Worm (Caenorhabditis elegans) whole organism, L4 larva: ENCODE results near the gene dhcr-24.

ENCODE experiments used
- D1046.2 ChIP-seq: fragments of 200-800 bp; sonication (Bioruptor generic); IDR thresholded peaks from 2 replicates; pipeline ENCODE4 v1.3.6; 2022; ENCODE audit warnings: missing genetic modification characterization, missing compliant biosample characterization
- F10B5.3 ChIP-seq: sonication (generic microtip); optimal IDR thresholded peaks from 2 replicates; lab custom pipeline; 2016; ENCODE audit warnings: mild to moderate bottlenecking, missing genetic modification characterization, missing compliant biosample characterization
- Y105C5A.15 ChIP-seq: fragments of 200-800 bp; sonication (Bioruptor generic); IDR thresholded peaks from 2 replicates; pipeline ENCODE4 v1.3.6; 2022; ENCODE audit warnings: missing genetic modification characterization, missing compliant biosample characterization
- Y5F2A.4 ChIP-seq: fragments of 200-800 bp; sonication (Bioruptor generic); optimal IDR thresholded peaks from 2 replicates; lab custom pipeline; 2018; ENCODE audit warnings: mild to moderate bottlenecking, missing genetic modification characterization, missing compliant biosample characterization
- aly-2 ChIP-seq: sonication (generic microtip); optimal IDR thresholded peaks from 2 replicates; lab custom pipeline; 2018; ENCODE audit warnings: missing biosample characterization, missing genetic modification characterization
- arid-1 ChIP-seq: fragments of 200-800 bp; sonication (Bioruptor generic); conservative IDR thresholded peaks from 2 replicates; pipeline ENCODE4 v1.3.6; 2022; ENCODE audit warnings: missing genetic modification reagents, missing genetic modification characterization, missing compliant biosample characterization
- ceh-20 ChIP-seq: fragments of 200-800 bp; sonication (Bioruptor generic); IDR thresholded peaks from 2 replicates; pipeline ENCODE4 v1.3.6; 2022; ENCODE audit warnings: missing genetic modification reagents, missing genetic modification characterization, missing compliant biosample characterization
- ceh-32 ChIP-seq: sonication (generic microtip); optimal IDR thresholded peaks from 2 replicates; lab custom pipeline; 2016; ENCODE audit warnings: mild to moderate bottlenecking, missing genetic modification characterization, missing compliant biosample characterization; ENCODE audit not compliant: poor library complexity
- ces-1 ChIP-seq: fragments of 150-350 bp; sonication (generic microtip); optimal IDR thresholded peaks from 4 replicates; lab custom pipeline; 2014; ENCODE audit warnings: missing biosample characterization, missing genetic modification reagents, missing genetic modification characterization
- daf-16 ChIP-seq, 3 experiments: sonication (generic microtip); optimal IDR thresholded peaks; 2 replicates each; lab custom pipeline; 2016 to 2017; ENCODE audit warnings: missing genetic modification characterization in 3 of 3, missing genetic modification reagents in 3 of 3, mild to moderate bottlenecking in 2 of 3, missing compliant biosample characterization in 2 of 3, missing biosample characterization in 1 of 3, moderate library complexity in 1 of 3
- daf-8 ChIP-seq: fragments of 200-800 bp; sonication (Bioruptor generic); IDR thresholded peaks from 2 replicates; pipeline ENCODE4 v1.3.6; 2022; ENCODE audit warnings: missing genetic modification characterization, missing compliant biosample characterization
- dmd-6 ChIP-seq: fragments of 200-800 bp; sonication (Bioruptor generic); IDR thresholded peaks from 2 replicates; pipeline ENCODE4 v1.3.6; 2022; ENCODE audit warnings: missing genetic modification reagents, missing genetic modification characterization, missing compliant biosample characterization
- dmd-9 ChIP-seq: fragments of 200-800 bp; sonication (Bioruptor generic); IDR thresholded peaks from 2 replicates; pipeline ENCODE4 v1.3.6; 2022; ENCODE audit warnings: missing genetic modification reagents, missing genetic modification characterization, missing compliant biosample characterization
- duxl-1 ChIP-seq: sonication (generic microtip); optimal IDR thresholded peaks from 2 replicates; lab custom pipeline; 2016; ENCODE audit warnings: mild to moderate bottlenecking, missing genetic modification characterization, moderate library complexity, missing compliant biosample characterization; ENCODE audit not compliant: poor library complexity
- dve-1 ChIP-seq: sonication (generic microtip); optimal IDR thresholded peaks from 2 replicates; lab custom pipeline; 2017; ENCODE audit warnings: antibody characterized with exemption, mild to moderate bottlenecking, missing genetic modification characterization, missing compliant biosample characterization; ENCODE audit not compliant: insufficient read depth
- egl-43 ChIP-seq: fragments of 200-800 bp; sonication (Bioruptor generic); IDR thresholded peaks from 2 replicates; pipeline ENCODE4 v1.3.6; 2022; ENCODE audit warnings: missing genetic modification reagents, missing genetic modification characterization, missing compliant biosample characterization
- gei-8 ChIP-seq: fragments of 200-800 bp; sonication (Bioruptor generic); optimal IDR thresholded peaks from 2 replicates; lab custom pipeline; 2018; ENCODE audit warnings: mild to moderate bottlenecking, missing genetic modification characterization, missing compliant biosample characterization
- hlh-11 ChIP-seq: fragments of 200-800 bp; sonication (Bioruptor generic); optimal IDR thresholded peaks from 2 replicates; lab custom pipeline; 2018; ENCODE audit warnings: mild to moderate bottlenecking, missing genetic modification characterization, missing compliant biosample characterization
- hlh-30 ChIP-seq: sonication (generic microtip); optimal IDR thresholded peaks from 2 replicates; lab custom pipeline; 2017; ENCODE audit warnings: antibody characterized with exemption, mild to moderate bottlenecking, missing genetic modification characterization, missing compliant biosample characterization; ENCODE audit not compliant: insufficient read depth
- lim-7 ChIP-seq: fragments of 200-800 bp; sonication (Bioruptor generic); IDR thresholded peaks from 2 replicates; pipeline ENCODE4 v1.3.6; 2022; ENCODE audit warnings: missing genetic modification characterization, missing compliant biosample characterization
- lin-1 ChIP-seq: fragments of 200-800 bp; sonication (Bioruptor generic); IDR thresholded peaks from 2 replicates; pipeline ENCODE4 v1.3.6; 2022; ENCODE audit warnings: missing genetic modification reagents, missing genetic modification characterization, missing compliant biosample characterization
- lir-3 ChIP-seq: sonication (generic microtip); optimal IDR thresholded peaks from 2 replicates; lab custom pipeline; 2016; ENCODE audit warnings: mild to moderate bottlenecking, missing genetic modification characterization, missing compliant biosample characterization
- mdl-1 ChIP-seq, 2 experiments: fragments of 150-350 bp in 1 of 2; sonication (generic microtip) in 1 of 2; optimal IDR thresholded peaks; 2 replicates each; lab custom pipeline; 2014 to 2017; ENCODE audit warnings: missing biosample characterization in 2 of 2, missing genetic modification characterization in 2 of 2
- mdt-29 ChIP-seq: fragments of 200-800 bp; sonication (Bioruptor generic); IDR thresholded peaks from 2 replicates; pipeline ENCODE4 v1.3.6; 2022; ENCODE audit warnings: missing genetic modification reagents, missing genetic modification characterization, missing compliant biosample characterization
- mep-1 ChIP-seq: fragments of 150-350 bp; sonication (generic microtip); optimal IDR thresholded peaks from 3 replicates; lab custom pipeline; 2014; ENCODE audit warnings: missing biosample characterization, missing genetic modification characterization
- nhr-10 ChIP-seq: fragments of 150-350 bp; optimal IDR thresholded peaks from 2 replicates; lab custom pipeline; 2014; ENCODE audit warnings: missing biosample characterization, missing genetic modification characterization
- nhr-102 ChIP-seq: sonication (generic microtip); optimal IDR thresholded peaks from 2 replicates; lab custom pipeline; 2016; ENCODE audit warnings: mild to moderate bottlenecking, missing genetic modification characterization, moderate library complexity, missing compliant biosample characterization
- nhr-11 ChIP-seq: fragments of 150-350 bp; optimal IDR thresholded peaks from 2 replicates; lab custom pipeline; 2014; ENCODE audit warnings: missing biosample characterization, missing genetic modification characterization
- nhr-111 ChIP-seq: fragments of 200-800 bp; sonication (Bioruptor generic); optimal IDR thresholded peaks from 2 replicates; lab custom pipeline; 2018; ENCODE audit warnings: mild to moderate bottlenecking, missing genetic modification characterization, missing compliant biosample characterization
- nhr-28 ChIP-seq: fragments of 150-350 bp; optimal IDR thresholded peaks from 2 replicates; lab custom pipeline; 2014; ENCODE audit warnings: missing biosample characterization, missing genetic modification characterization
- nhr-41 ChIP-seq: fragments of 200-800 bp; sonication (Bioruptor generic); IDR thresholded peaks from 2 replicates; pipeline ENCODE4 v1.3.6; 2022; ENCODE audit warnings: missing genetic modification reagents, missing genetic modification characterization, missing compliant biosample characterization
- nhr-42 ChIP-seq: fragments of 200-800 bp; sonication (Bioruptor generic); IDR thresholded peaks from 2 replicates; pipeline ENCODE4 v1.3.6; 2022; ENCODE audit warnings: missing genetic modification characterization, missing compliant biosample characterization
- nhr-76 ChIP-seq: fragments of 150-350 bp; optimal IDR thresholded peaks from 2 replicates; lab custom pipeline; 2014; ENCODE audit warnings: missing biosample characterization, missing genetic modification characterization
- nhr-77 ChIP-seq: fragments of 150-350 bp; optimal IDR thresholded peaks from 2 replicates; lab custom pipeline; 2014; ENCODE audit warnings: missing biosample characterization, missing genetic modification characterization
- php-3 ChIP-seq: fragments of 200-800 bp; sonication (Bioruptor generic); IDR thresholded peaks from 2 replicates; pipeline ENCODE4 v1.3.6; 2022; ENCODE audit warnings: missing genetic modification reagents, missing genetic modification characterization, missing compliant biosample characterization
- pqm-1 ChIP-seq: sonication (generic microtip); optimal IDR thresholded peaks from 2 replicates; lab custom pipeline; 2017; ENCODE audit warnings: missing biosample characterization, missing genetic modification characterization
- rbr-2 ChIP-seq: sonication (generic microtip); optimal IDR thresholded peaks from 2 replicates; lab custom pipeline; 2016; ENCODE audit warnings: missing genotype, missing genetic modification characterization, missing compliant biosample characterization
- saeg-2 ChIP-seq: fragments of 200-800 bp; sonication (Bioruptor generic); IDR thresholded peaks from 2 replicates; pipeline ENCODE4 v1.3.6; 2022; ENCODE audit warnings: missing genetic modification reagents, missing genetic modification characterization, missing compliant biosample characterization
- sdz-12 ChIP-seq: fragments of 200-800 bp; sonication (Bioruptor generic); optimal IDR thresholded peaks from 2 replicates; lab custom pipeline; 2018; ENCODE audit warnings: mild to moderate bottlenecking, missing genetic modification characterization, missing compliant biosample characterization
- tra-1 ChIP-seq: fragments of 200-800 bp; sonication (Bioruptor generic); IDR thresholded peaks from 2 replicates; pipeline ENCODE4 v1.3.6; 2022; ENCODE audit warnings: missing genetic modification reagents, missing genetic modification characterization, missing compliant biosample characterization
- unc-130 ChIP-seq: sonication (generic microtip); optimal IDR thresholded peaks from 2 replicates; lab custom pipeline; 2016; ENCODE audit warnings: missing genetic modification reagents, missing genetic modification characterization, missing compliant biosample characterization
- unc-62 ChIP-seq, 3 experiments: fragments of 150-350 bp in 1 of 3; sonication (generic microtip); optimal IDR thresholded peaks in 2 of 3; peaks in 1 of 3; 1 replicate in 1 of 3; 2 replicates in 2 of 3; lab custom pipeline; 2014 to 2017; ENCODE audit warnings: missing biosample characterization in 3 of 3, missing genetic modification characterization in 3 of 3, missing genetic modification reagents in 3 of 3, missing genotype in 1 of 3
- zip-11 ChIP-seq: fragments of 200-800 bp; sonication (Bioruptor generic); IDR thresholded peaks from 2 replicates; pipeline ENCODE4 v1.3.6; 2022; ENCODE audit warnings: missing genetic modification characterization, missing compliant biosample characterization
- ztf-11 ChIP-seq: fragments of 150-350 bp; optimal IDR thresholded peaks from 2 replicates; lab custom pipeline; 2014; ENCODE audit warnings: missing biosample characterization, missing genetic modification characterization

dhcr-24 gene

ce11 chrX:2544645-2545044 lies 19.3 kb downstream of the dhcr-24 start (continued):
- TF ChIP-seq unc-130 (GFP tag; lab: Kevin White, UChicago) (no peak), nhr-42 (GFP tag; lab: Robert Waterston, UW) (no peak), rbr-2 (no peak), nhr-28 (peak; percentile 59)

- TF ChIP-seq nhr-111 (no peak), lim-7 (GFP tag; lab: Robert Waterston, UW) (no peak), daf-16 (GFP tag; optimal IDR thresholded peaks at IDR 0.05; lab: Kevin White, UChicago) (no peak), daf-16 (tag; optimal IDR thresholded peaks at IDR 0.05; lab: Kevin White, UChicago) (peak; percentile 86), ztf-11 (tag; lab: Kevin White, UChicago) (no peak), aly-2 (no peak), duxl-1 (tag; lab: Kevin White, UChicago) (no peak), hlh-30 (tag; lab: Kevin White, UChicago) (peak; percentile 34), rbr-2 (no peak), php-3 (no peak), F10B5.3 (no peak), saeg-2 (GFP tag; lab: Robert Waterston, UW) (no peak), gei-8 (no peak), D1046.2 (GFP tag; lab: Robert Waterston, UW) (no peak), zip-11 (GFP tag; lab: Robert Waterston, UW) (no peak), ces-1 (GFP tag; lab: Kevin White, UChicago) (no peak), mep-1 (tag; lab: Kevin White, UChicago) (peak; percentile 21), dmd-6 (GFP tag; lab: Robert Waterston, UW) (peak; percentile 56), lir-3 (tag; lab: Kevin White, UChicago) (no peak), nhr-76 (tag; lab: Kevin White, UChicago) (no peak), arid-1 (GFP tag; lab: Robert Waterston, UW) (0 out of 2 replicates have a peak, but pooled peaks have one; percentile 40), nhr-11 (no peak), sdz-12 (GFP tag; lab: Kevin White, UChicago) (no peak), Y5F2A.4 (GFP tag; lab: Kevin White, UChicago) (no peak), egl-43 (GFP tag; lab: Robert Waterston, UW) (0 out of 2 replicates have a peak, but pooled peaks have one; percentile 36), Y105C5A.15 (no peak), hlh-11 (tag; lab: Kevin White, UChicago) (peak; percentile 59), nhr-28 (peak; percentile 59), daf-8 (GFP tag; lab: Robert Waterston, UW) (no peak)
These were observed 20.6 kb downstream of the dhcr-24 start for ce11 chrX:2543353-2543752.

ce11 chrX:2541003-2541521 lies 22.9 kb downstream of the dhcr-24 start, which contains the start of gene F52H2.3:
Gene F52H2.3, minus strand, starts transcription at chrX:2541053.
- TF ChIP-seq daf-16 (GFP tag; optimal IDR thresholded peaks at IDR 0.05; lab: Kevin White, UChicago) (no peak), daf-16 (tag; optimal IDR thresholded peaks at IDR 0.05; lab: Kevin White, UChicago) (peak; percentile 89), tra-1 (GFP tag; lab: Robert Waterston, UW) (0 out of 2 replicates have a peak, but pooled peaks have one; percentile 34), dve-1 (peak; percentile 58), dmd-6 (GFP tag; lab: Robert Waterston, UW) (peak; percentile 59), ces-1 (GFP tag; lab: Kevin White, UChicago) (no peak), ceh-20 (GFP tag; lab: Robert Waterston, UW) (no peak), mep-1 (tag; lab: Kevin White, UChicago) (peak; percentile 28), nhr-10 (peak; percentile 5), aly-2 (no peak), unc-62 (GFP tag; optimal IDR thresholded peaks at IDR 0.05 in 1 of 2; lab: Kevin White, UChicago) (peak in 1 of 2 experiments; percentile 89), unc-62 (tag; optimal IDR thresholded peaks at IDR 0.05; lab: Kevin White, UChicago) (no peak), nhr-28 (peak; percentile 54), nhr-77 (tag; lab: Kevin White, UChicago) (peak; percentile 53), hlh-30 (tag; lab: Kevin White, UChicago) (peak; percentile 42), dmd-9 (GFP tag; lab: Robert Waterston, UW) (no peak), mdt-29 (GFP tag; lab: Robert Waterston, UW) (no peak), lin-1 (GFP tag; lab: Robert Waterston, UW) (no peak), nhr-102 (tag; lab: Kevin White, UChicago) (no peak), hlh-11 (tag; lab: Kevin White, UChicago) (peak; percentile 64), sdz-12 (GFP tag; lab: Kevin White, UChicago) (no peak), ceh-32 (tag; lab: Kevin White, UChicago) (no peak), pqm-1 (tag; lab: Kevin White, UChicago) (peak; percentile 3), nhr-41 (GFP tag; lab: Robert Waterston, UW) (peak; percentile 14; the same call in 1 of the 2 replicates), mdl-1 (tag; optimal IDR thresholded peaks at IDR 0.05; lab: Kevin White, UChicago) (peak in 1 of 2 experiments; percentile 5)
